Worm (Caenorhabditis elegans) whole organism, L4 larva: ENCODE results near the gene fbxb-85.
"Not testable (repeated sequence)": the region's sequence is repeated elsewhere in the genome, so short reads cannot be mapped to it uniquely, and the experiment has no call there.

Experiments
- D1046.2 ChIP-seq: fragments of 200-800 bp; sonication (Bioruptor generic); IDR thresholded peaks from 2 replicates; pipeline ENCODE4 v1.3.6; 2022; ENCODE audit warnings: missing genetic modification characterization, missing compliant biosample characterization
- F37D6.2 ChIP-seq: sonication (generic microtip); optimal IDR thresholded peaks from 2 replicates; lab custom pipeline; 2016; ENCODE audit warnings: mild to moderate bottlenecking, missing genetic modification characterization, missing compliant biosample characterization
- F49E8.2 ChIP-seq: sonication (generic microtip); optimal IDR thresholded peaks from 2 replicates; lab custom pipeline; 2016; ENCODE audit warnings: missing compliant biosample characterization, mild to moderate bottlenecking, missing genetic modification characterization, borderline replicate concordance
- Y105C5A.15 ChIP-seq: fragments of 200-800 bp; sonication (Bioruptor generic); IDR thresholded peaks from 2 replicates; pipeline ENCODE4 v1.3.6; 2022; ENCODE audit warnings: missing genetic modification characterization, missing compliant biosample characterization
- Y75B8A.6 ChIP-seq: fragments of 200-800 bp; sonication (Bioruptor generic); IDR thresholded peaks from 2 replicates; pipeline ENCODE4 v1.3.6; 2022; ENCODE audit warnings: missing genetic modification reagents, missing genetic modification characterization, missing compliant biosample characterization
- ZK546.5 ChIP-seq, 2 experiments: sonication (generic microtip); optimal IDR thresholded peaks; 2 replicates each; lab custom pipeline; 2017; ENCODE audit warnings: missing biosample characterization in 2 of 2, missing genetic modification characterization in 2 of 2
- ceh-32 ChIP-seq: sonication (generic microtip); optimal IDR thresholded peaks from 2 replicates; lab custom pipeline; 2016; ENCODE audit warnings: mild to moderate bottlenecking, missing genetic modification characterization, missing compliant biosample characterization; ENCODE audit not compliant: poor library complexity
- daf-16 ChIP-seq, 3 experiments: sonication (generic microtip); optimal IDR thresholded peaks; 2 replicates each; lab custom pipeline; 2016 to 2017; ENCODE audit warnings: missing genetic modification characterization in 3 of 3, missing genetic modification reagents in 3 of 3, mild to moderate bottlenecking in 2 of 3, missing compliant biosample characterization in 2 of 3, missing biosample characterization in 1 of 3, moderate library complexity in 1 of 3
- daf-19 ChIP-seq: fragments of 200-800 bp; sonication (Bioruptor generic); conservative IDR thresholded peaks from 2 replicates; pipeline ENCODE4 v1.3.6; 2022; ENCODE audit warnings: missing genetic modification characterization, missing compliant biosample characterization
- dmd-9 ChIP-seq: fragments of 200-800 bp; sonication (Bioruptor generic); IDR thresholded peaks from 2 replicates; pipeline ENCODE4 v1.3.6; 2022; ENCODE audit warnings: missing genetic modification reagents, missing genetic modification characterization, missing compliant biosample characterization
- fkh-10 ChIP-seq: fragments of 150-350 bp; optimal IDR thresholded peaks from 2 replicates; lab custom pipeline; 2014; ENCODE audit warnings: missing biosample characterization, missing genetic modification reagents, missing genetic modification characterization
- gei-8 ChIP-seq: fragments of 200-800 bp; sonication (Bioruptor generic); optimal IDR thresholded peaks from 2 replicates; lab custom pipeline; 2018; ENCODE audit warnings: mild to moderate bottlenecking, missing genetic modification characterization, missing compliant biosample characterization
- hmg-1.1 ChIP-seq: fragments of 200-800 bp; sonication (Bioruptor generic); IDR thresholded peaks from 2 replicates; pipeline ENCODE4 v1.3.6; 2022; ENCODE audit warnings: missing genetic modification reagents, missing genetic modification characterization, missing compliant biosample characterization
- lin-13 ChIP-seq: fragments of 150-350 bp; optimal IDR thresholded peaks from 2 replicates; lab custom pipeline; 2014; ENCODE audit warnings: missing biosample characterization, missing genetic modification reagents, missing genetic modification characterization
- lin-38 ChIP-seq: fragments of 200-800 bp; sonication (Bioruptor generic); IDR thresholded peaks from 2 replicates; pipeline ENCODE4 v1.3.6; 2022; ENCODE audit warnings: missing genetic modification reagents, missing genetic modification characterization, missing compliant biosample characterization
- lin-39 ChIP-seq: fragments of 150-350 bp; optimal IDR thresholded peaks from 2 replicates; lab custom pipeline; 2014; ENCODE audit warnings: missing biosample characterization, missing genetic modification reagents, missing genetic modification characterization
- lir-3 ChIP-seq: sonication (generic microtip); optimal IDR thresholded peaks from 2 replicates; lab custom pipeline; 2016; ENCODE audit warnings: mild to moderate bottlenecking, missing genetic modification characterization, missing compliant biosample characterization
- madf-9 ChIP-seq: fragments of 200-800 bp; sonication (Bioruptor generic); conservative IDR thresholded peaks from 2 replicates; pipeline ENCODE4 v1.3.6; 2022; ENCODE audit warnings: missing genetic modification reagents, missing genetic modification characterization, missing compliant biosample characterization
- mdl-1 ChIP-seq, 2 experiments: fragments of 150-350 bp in 1 of 2; sonication (generic microtip) in 1 of 2; optimal IDR thresholded peaks; 2 replicates each; lab custom pipeline; 2014 to 2017; ENCODE audit warnings: missing biosample characterization in 2 of 2, missing genetic modification characterization in 2 of 2
- mdt-29 ChIP-seq: fragments of 200-800 bp; sonication (Bioruptor generic); IDR thresholded peaks from 2 replicates; pipeline ENCODE4 v1.3.6; 2022; ENCODE audit warnings: missing genetic modification reagents, missing genetic modification characterization, missing compliant biosample characterization
- mep-1 ChIP-seq: fragments of 150-350 bp; sonication (generic microtip); optimal IDR thresholded peaks from 3 replicates; lab custom pipeline; 2014; ENCODE audit warnings: missing biosample characterization, missing genetic modification characterization
- mxl-2 ChIP-seq: fragments of 200-800 bp; sonication (Bioruptor generic); conservative IDR thresholded peaks from 2 replicates; pipeline ENCODE4 v1.3.6; 2022; ENCODE audit warnings: missing genetic modification reagents, missing genetic modification characterization, missing compliant biosample characterization
- nhr-111 ChIP-seq: fragments of 200-800 bp; sonication (Bioruptor generic); optimal IDR thresholded peaks from 2 replicates; lab custom pipeline; 2018; ENCODE audit warnings: mild to moderate bottlenecking, missing genetic modification characterization, missing compliant biosample characterization
- nhr-237 ChIP-seq: sonication (generic microtip); optimal IDR thresholded peaks from 2 replicates; lab custom pipeline; 2017; ENCODE audit warnings: missing biosample characterization, missing genetic modification characterization
- nhr-25 ChIP-seq: sonication (generic microtip); optimal IDR thresholded peaks from 2 replicates; lab custom pipeline; 2017; ENCODE audit warnings: missing genetic modification characterization, mild to moderate bottlenecking, missing compliant biosample characterization, antibody characterized with exemption, moderate library complexity, borderline replicate concordance; ENCODE audit not compliant: insufficient read depth
- nhr-48 ChIP-seq: sonication (generic microtip); optimal IDR thresholded peaks from 2 replicates; lab custom pipeline; 2016; ENCODE audit warnings: mild to moderate bottlenecking, missing genetic modification characterization, missing compliant biosample characterization
- nhr-6 ChIP-seq: fragments of 150-350 bp; optimal IDR thresholded peaks from 2 replicates; lab custom pipeline; 2014; ENCODE audit warnings: missing biosample characterization, missing genetic modification characterization
- pha-4 ChIP-seq, 2 experiments: fragments of 150-350 bp in 1 of 2; fragments of 200-800 bp in 1 of 2; sonication (Bioruptor generic) in 1 of 2; IDR thresholded peaks in 1 of 2; optimal IDR thresholded peaks in 1 of 2; 2 replicates each; pipeline versions ENCODE4 v1.3.6 to Lab custom; 2014 to 2022; ENCODE audit warnings: missing genetic modification characterization in 2 of 2, missing genetic modification reagents in 2 of 2, missing biosample characterization in 1 of 2, missing compliant biosample characterization in 1 of 2
- php-3 ChIP-seq: fragments of 200-800 bp; sonication (Bioruptor generic); IDR thresholded peaks from 2 replicates; pipeline ENCODE4 v1.3.6; 2022; ENCODE audit warnings: missing genetic modification reagents, missing genetic modification characterization, missing compliant biosample characterization
- sdz-12 ChIP-seq: fragments of 200-800 bp; sonication (Bioruptor generic); optimal IDR thresholded peaks from 2 replicates; lab custom pipeline; 2018; ENCODE audit warnings: mild to moderate bottlenecking, missing genetic modification characterization, missing compliant biosample characterization
- set-16 ChIP-seq: fragments of 200-800 bp; sonication (Bioruptor generic); IDR thresholded peaks from 2 replicates; pipeline ENCODE4 v1.3.6; 2022; ENCODE audit warnings: missing genetic modification reagents, missing genetic modification characterization, missing compliant biosample characterization
- snpc-1.2 ChIP-seq: fragments of 200-800 bp; sonication (Bioruptor generic); IDR thresholded peaks from 2 replicates; pipeline ENCODE4 v1.3.6; 2022; ENCODE audit warnings: missing genetic modification reagents, missing genetic modification characterization, missing compliant biosample characterization
- spr-1 ChIP-seq: sonication (generic microtip); optimal IDR thresholded peaks from 2 replicates; lab custom pipeline; 2016; ENCODE audit warnings: mild to moderate bottlenecking, missing genetic modification characterization, missing compliant biosample characterization
- spr-3 ChIP-seq: fragments of 200-800 bp; sonication (Bioruptor generic); optimal IDR thresholded peaks from 2 replicates; lab custom pipeline; 2018; ENCODE audit warnings: mild to moderate bottlenecking, missing genetic modification characterization, missing compliant biosample characterization
- tra-1 ChIP-seq: fragments of 200-800 bp; sonication (Bioruptor generic); IDR thresholded peaks from 2 replicates; pipeline ENCODE4 v1.3.6; 2022; ENCODE audit warnings: missing genetic modification reagents, missing genetic modification characterization, missing compliant biosample characterization
- unc-130 ChIP-seq: sonication (generic microtip); optimal IDR thresholded peaks from 2 replicates; lab custom pipeline; 2016; ENCODE audit warnings: missing genetic modification reagents, missing genetic modification characterization, missing compliant biosample characterization
- vab-7 ChIP-seq: fragments of 200-800 bp; sonication (Bioruptor generic); IDR thresholded peaks from 2 replicates; pipeline ENCODE4 v1.3.6; 2022; ENCODE audit warnings: missing genetic modification reagents, missing genetic modification characterization, missing compliant biosample characterization
- zfp-2 ChIP-seq: sonication (generic microtip); optimal IDR thresholded peaks from 2 replicates; lab custom pipeline; 2016; ENCODE audit warnings: mild to moderate bottlenecking, missing genetic modification characterization, missing compliant biosample characterization
- zip-11 ChIP-seq: fragments of 200-800 bp; sonication (Bioruptor generic); IDR thresholded peaks from 2 replicates; pipeline ENCODE4 v1.3.6; 2022; ENCODE audit warnings: missing genetic modification characterization, missing compliant biosample characterization
- ztf-7 ChIP-seq: fragments of 150-350 bp; optimal IDR thresholded peaks from 2 replicates; lab custom pipeline; 2014; ENCODE audit warnings: missing biosample characterization, missing genetic modification characterization

fbxb-85 gene

DNA sequence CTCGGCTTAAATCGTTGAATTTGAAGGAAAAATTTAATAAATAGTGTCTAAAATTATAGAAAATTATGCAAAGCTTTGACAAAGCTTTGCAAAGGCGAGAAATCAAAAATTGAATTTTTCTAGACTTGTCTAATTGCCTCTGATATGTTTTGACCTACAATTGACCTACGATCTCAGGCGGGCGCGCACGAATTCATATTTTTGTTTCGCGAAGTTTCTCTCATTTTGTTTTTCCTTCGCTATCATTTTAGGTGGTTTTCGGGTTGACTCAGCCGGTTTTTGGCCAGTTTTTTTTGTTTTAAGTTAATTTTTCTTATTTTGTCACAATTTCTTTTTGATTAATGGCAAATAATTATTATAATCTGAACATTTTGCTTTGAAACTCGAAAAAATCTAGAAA, 41.5 kb downstream of the fbxb-85 start (continued):
- TF ChIP-seq unc-130 (peak; percentile 70), lin-13 (GFP tag; lab: Kevin White, UChicago) (no peak), gei-8 (no peak), nhr-48 (tag; lab: Kevin White, UChicago) (no peak), Y105C5A.15 (no peak), mdt-29 (0 out of 2 replicates have a peak, but pooled peaks have one; percentile 24), ztf-7 (tag; lab: Kevin White, UChicago) (no peak), nhr-6 (tag; lab: Kevin White, UChicago) (no peak), lin-39 (tag; lab: Kevin White, UChicago) (no peak), dmd-9 (GFP tag; lab: Robert Waterston, UW) (no peak)

DNA sequence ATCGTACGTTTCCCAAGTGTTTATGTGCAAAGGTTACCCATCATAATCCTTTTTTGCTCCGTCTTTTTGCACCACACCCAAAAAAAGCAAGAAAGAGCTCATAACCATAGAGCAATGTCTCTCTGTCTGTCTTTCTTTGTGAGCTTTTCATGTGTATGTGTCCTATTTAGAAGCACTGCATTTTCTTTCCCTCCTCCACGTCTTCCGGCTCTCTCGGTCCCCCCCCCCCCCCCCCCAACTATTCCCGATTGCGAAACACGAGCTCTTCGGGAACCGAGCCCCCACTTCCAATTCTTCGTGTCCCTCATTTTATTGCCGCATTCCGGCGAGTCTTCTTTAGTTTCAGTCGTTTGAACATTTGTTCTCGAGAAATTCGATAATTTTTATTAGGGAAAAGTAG, 41.9 kb downstream of the fbxb-85 start:
- no peak for TF ChIP-seq nhr-237
- TF ChIP-seq spr-3 (GFP tag; lab: Kevin White, UChicago), result no peak
- no peak for TF ChIP-seq F49E8.2 (tag; lab: Kevin White, UChicago)
- TF ChIP-seq hmg-1.1 (GFP tag; lab: Robert Waterston, UW), result peak; percentile 29; the same call in 1 of the 2 replicates
- TF ChIP-seq tra-1 (GFP tag; lab: Robert Waterston, UW), result no peak
- no peak for TF ChIP-seq unc-130
- no peak for TF ChIP-seq mdl-1 (tag; optimal IDR thresholded peaks at IDR 0.05; lab: Kevin White, UChicago)
- TF ChIP-seq D1046.2 (GFP tag; lab: Robert Waterston, UW), result no peak
- no peak for TF ChIP-seq mep-1 (tag; lab: Kevin White, UChicago)
- no peak for TF ChIP-seq fkh-10 (GFP tag; lab: Kevin White, UChicago)
- no peak for TF ChIP-seq madf-9 (GFP tag; lab: Robert Waterston, UW)
- TF ChIP-seq set-16 (GFP tag; lab: Robert Waterston, UW), result peak; percentile 71
- TF ChIP-seq sdz-12, result no peak
- TF ChIP-seq F37D6.2, result no peak
- TF ChIP-seq vab-7 (GFP tag; lab: Robert Waterston, UW), result 0 out of 2 replicates have a peak, but pooled peaks have one; percentile 40
- no peak for TF ChIP-seq nhr-25 (tag; lab: Kevin White, UChicago)
- no peak for TF ChIP-seq pha-4 (GFP tag; IDR thresholded peaks at IDR 0.05; lab: Robert Waterston, UW)
- TF ChIP-seq pha-4 (tag; optimal IDR thresholded peaks at IDR 0.05; lab: Kevin White, UChicago), result no peak
- no peak for TF ChIP-seq php-3 (GFP tag; lab: Robert Waterston, UW)
- no peak for TF ChIP-seq Y75B8A.6 (GFP tag; lab: Robert Waterston, UW)
- TF ChIP-seq zfp-2 (tag; lab: Kevin White, UChicago), result no peak
- no peak for TF ChIP-seq ZK546.5 (tag; optimal IDR thresholded peaks at IDR 0.05; lab: Kevin White, UChicago)
- no peak for TF ChIP-seq lir-3

ce11 chrIII:10805625-10806024, 43.1 kb downstream of the fbxb-85 start, which contains the start of gene klp-7:
klp-7 (plus strand) TSS chrIII:10805925.
- not testable (repeated sequence) for TF ChIP-seq mdt-29; daf-19 (GFP tag; lab: Robert Waterston, UW); ceh-32 (tag; lab: Kevin White, UChicago)
- TF ChIP-seq, all 104 proteins: peak for 0; not testable (repeated sequence) for 104

DNA sequence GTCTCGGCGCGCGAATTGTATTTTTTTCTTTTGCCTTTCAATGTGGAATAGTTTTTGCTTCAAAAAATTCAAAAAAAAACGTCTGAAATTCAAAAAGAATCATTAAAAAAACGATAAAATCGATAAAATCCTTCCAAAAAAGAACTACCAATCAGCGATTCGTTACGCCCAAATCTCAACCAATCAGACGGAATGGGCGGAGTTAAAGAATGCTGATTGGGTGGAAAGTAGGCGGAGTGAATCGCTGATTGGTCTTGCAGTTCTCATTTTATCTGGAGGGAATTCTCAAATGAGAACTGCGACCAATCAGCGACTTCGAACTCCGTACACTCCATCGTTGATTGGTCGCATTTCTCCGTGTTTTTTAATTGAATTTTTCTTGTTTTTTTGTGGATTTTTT, 43.6 kb downstream of the fbxb-85 start:
- no peak for TF ChIP-seq daf-16 (GFP tag; optimal IDR thresholded peaks at IDR 0.05; lab: Kevin White, UChicago)
- no peak for TF ChIP-seq daf-16 (tag; optimal IDR thresholded peaks at IDR 0.05; lab: Kevin White, UChicago)
- TF ChIP-seq nhr-111 (GFP tag; lab: Kevin White, UChicago), result no peak
- TF ChIP-seq mxl-2 (GFP tag; lab: Robert Waterston, UW), result no peak
- TF ChIP-seq spr-1, result no peak
- no peak for TF ChIP-seq lin-38 (GFP tag; lab: Robert Waterston, UW)
- TF ChIP-seq lir-3, result no peak
- TF ChIP-seq zip-11 (GFP tag; lab: Robert Waterston, UW), result no peak
- no peak for TF ChIP-seq snpc-1.2 (GFP tag; lab: Robert Waterston, UW)
